Worm (Caenorhabditis elegans) whole organism, young adult: ENCODE results near the gene K10D6.3.

Source experiments
- B0019.2 ChIP-seq: fragments of 200-800 bp; sonication (Bioruptor generic); conservative IDR thresholded peaks from 2 replicates; pipeline ENCODE4 v1.3.6; 2022; ENCODE audit warnings: missing genetic modification reagents, missing genetic modification characterization, missing compliant biosample characterization
- B0035.1 ChIP-seq: sonication (generic microtip); optimal IDR thresholded peaks from 2 replicates; lab custom pipeline; 2016; ENCODE audit warnings: missing genetic modification characterization, mild to moderate bottlenecking, missing compliant biosample characterization, missing genotype, missing genetic modification reagents
- B0261.1 ChIP-seq: sonication (generic microtip); optimal IDR thresholded peaks from 2 replicates; lab custom pipeline; 2016; ENCODE audit warnings: mild to moderate bottlenecking, missing genetic modification characterization, moderate library complexity, missing compliant biosample characterization
- C17E4.6 ChIP-seq: fragments of 200-800 bp; sonication (Bioruptor generic); IDR thresholded peaks from 2 replicates; pipeline ENCODE4 v1.3.6; 2022; ENCODE audit warnings: missing genetic modification reagents, missing genetic modification characterization, missing compliant biosample characterization
- F22D6.2 ChIP-seq: sonication (generic microtip); optimal IDR thresholded peaks from 2 replicates; lab custom pipeline; 2016; ENCODE audit warnings: mild to moderate bottlenecking, missing genetic modification characterization, missing compliant biosample characterization
- F37B4.10 ChIP-seq: fragments of 200-800 bp; sonication (Bioruptor generic); IDR thresholded peaks from 2 replicates; pipeline ENCODE4 v1.3.6; 2022; ENCODE audit warnings: missing genetic modification characterization, missing compliant biosample characterization
- F57A8.1 ChIP-seq: fragments of 200-800 bp; sonication (Bioruptor generic); optimal IDR thresholded peaks from 2 replicates; lab custom pipeline; 2018; ENCODE audit warnings: mild to moderate bottlenecking, missing genetic modification characterization, moderate library complexity, missing compliant biosample characterization
- F57C9.4 ChIP-seq: sonication (generic microtip); optimal IDR thresholded peaks from 2 replicates; lab custom pipeline; 2017; ENCODE audit warnings: mild to moderate bottlenecking, missing genetic modification characterization, missing compliant biosample characterization
- K11D2.4 ChIP-seq: fragments of 200-800 bp; sonication (Bioruptor generic); IDR thresholded peaks from 2 replicates; pipeline ENCODE4 v1.3.6; 2022; ENCODE audit warnings: missing genetic modification reagents, missing genetic modification characterization, missing compliant biosample characterization
- T07F8.4 ChIP-seq: sonication (generic microtip); optimal IDR thresholded peaks from 2 replicates; lab custom pipeline; 2016; ENCODE audit warnings: mild to moderate bottlenecking, missing genetic modification characterization, moderate library complexity, missing compliant biosample characterization
- T26A5.8 ChIP-seq: sonication (generic microtip); optimal IDR thresholded peaks from 2 replicates; lab custom pipeline; 2016; ENCODE audit warnings: missing genetic modification characterization, missing compliant biosample characterization
- Y67H2A.10 ChIP-seq: fragments of 200-800 bp; sonication (Bioruptor generic); conservative IDR thresholded peaks from 2 replicates; pipeline ENCODE4 v1.3.6; 2022; ENCODE audit warnings: missing genetic modification reagents, missing genetic modification characterization, missing compliant biosample characterization
- Y79H2A.3 ChIP-seq: fragments of 200-800 bp; sonication (Bioruptor generic); conservative IDR thresholded peaks from 2 replicates; pipeline ENCODE4 v1.3.6; 2022; ENCODE audit warnings: missing genetic modification reagents, missing genetic modification characterization, missing compliant biosample characterization
- akir-1 ChIP-seq: fragments of 200-800 bp; sonication (Bioruptor generic); optimal IDR thresholded peaks from 2 replicates; lab custom pipeline; 2018; ENCODE audit warnings: mild to moderate bottlenecking, missing genetic modification characterization, moderate library complexity, missing compliant biosample characterization
- aptf-2 ChIP-seq: fragments of 200-800 bp; sonication (Bioruptor generic); conservative IDR thresholded peaks from 2 replicates; pipeline ENCODE4 v1.3.6; 2022; ENCODE audit warnings: missing genetic modification reagents, missing genetic modification characterization, missing compliant biosample characterization
- athp-1 ChIP-seq: sonication (generic microtip); optimal IDR thresholded peaks from 2 replicates; lab custom pipeline; 2017; ENCODE audit warnings: mild to moderate bottlenecking, missing genetic modification characterization, missing compliant biosample characterization
- bed-2 ChIP-seq: fragments of 200-800 bp; sonication (Bioruptor generic); IDR thresholded peaks from 2 replicates; pipeline ENCODE4 v1.3.6; 2022; ENCODE audit warnings: missing genetic modification reagents, missing genetic modification characterization, missing compliant biosample characterization
- ccch-3 ChIP-seq: fragments of 200-800 bp; sonication (Bioruptor generic); optimal IDR thresholded peaks from 2 replicates; lab custom pipeline; 2018; ENCODE audit warnings: mild to moderate bottlenecking, missing genetic modification characterization, missing compliant biosample characterization
- cebp-2 ChIP-seq: fragments of 200-800 bp; sonication (Bioruptor generic); IDR thresholded peaks from 2 replicates; pipeline ENCODE4 v1.3.6; 2022; ENCODE audit warnings: missing genetic modification characterization, missing compliant biosample characterization
- ceh-27 ChIP-seq: fragments of 200-800 bp; sonication (Bioruptor generic); optimal IDR thresholded peaks from 2 replicates; lab custom pipeline; 2018; ENCODE audit warnings: mild to moderate bottlenecking, missing genetic modification characterization, moderate library complexity, missing compliant biosample characterization
- ceh-40 ChIP-seq: fragments of 200-800 bp; sonication (Bioruptor generic); IDR thresholded peaks from 2 replicates; pipeline ENCODE4 v1.3.6; 2022; ENCODE audit warnings: missing genetic modification characterization, missing compliant biosample characterization
- ceh-58 ChIP-seq: fragments of 200-800 bp; sonication (Bioruptor generic); IDR thresholded peaks from 2 replicates; pipeline ENCODE4 v1.3.6; 2022; ENCODE audit warnings: missing genetic modification characterization, missing compliant biosample characterization
- ceh-91 ChIP-seq: fragments of 200-800 bp; sonication (Bioruptor generic); IDR thresholded peaks from 2 replicates; pipeline ENCODE4 v1.3.6; 2022; ENCODE audit warnings: missing genetic modification reagents, missing genetic modification characterization, missing compliant biosample characterization
- dox-1 ChIP-seq: fragments of 200-800 bp; sonication (Bioruptor generic); IDR thresholded peaks from 2 replicates; pipeline ENCODE4 v1.3.6; 2022; ENCODE audit warnings: missing genetic modification reagents, missing genetic modification characterization, missing compliant biosample characterization
- ets-4 ChIP-seq: fragments of 200-800 bp; sonication (Bioruptor generic); optimal IDR thresholded peaks from 2 replicates; lab custom pipeline; 2018; ENCODE audit warnings: mild to moderate bottlenecking, missing genetic modification characterization, missing compliant biosample characterization
- gei-17 ChIP-seq: fragments of 200-800 bp; sonication (Bioruptor generic); optimal IDR thresholded peaks from 2 replicates; lab custom pipeline; 2018; ENCODE audit warnings: mild to moderate bottlenecking, missing genetic modification characterization, missing compliant biosample characterization
- him-1 ChIP-seq: sonication (generic microtip); optimal IDR thresholded peaks from 2 replicates; lab custom pipeline; 2016; ENCODE audit warnings: missing genotype, missing genetic modification reagents, missing genetic modification characterization, missing compliant biosample characterization
- hlh-26 ChIP-seq: fragments of 200-800 bp; sonication (Bioruptor generic); conservative IDR thresholded peaks from 2 replicates; pipeline ENCODE4 v1.3.6; 2022; ENCODE audit warnings: missing genetic modification reagents, missing genetic modification characterization, missing compliant biosample characterization
- hmg-1.2 ChIP-seq: fragments of 200-800 bp; sonication (Bioruptor generic); IDR thresholded peaks from 2 replicates; pipeline ENCODE4 v1.3.6; 2022; ENCODE audit warnings: missing genetic modification reagents, missing genetic modification characterization, missing compliant biosample characterization
- lag-1 ChIP-seq: fragments of 200-800 bp; sonication (Bioruptor generic); IDR thresholded peaks from 2 replicates; pipeline ENCODE4 v1.3.6; 2022; ENCODE audit warnings: missing genetic modification reagents, missing genetic modification characterization, missing compliant biosample characterization
- lir-1 ChIP-seq: fragments of 200-800 bp; sonication (Bioruptor generic); conservative IDR thresholded peaks from 2 replicates; pipeline ENCODE4 v1.3.6; 2022; ENCODE audit warnings: missing genetic modification reagents, missing genetic modification characterization, missing compliant biosample characterization
- madf-3 ChIP-seq: fragments of 200-800 bp; sonication (Bioruptor generic); IDR thresholded peaks from 2 replicates; pipeline ENCODE4 v1.3.6; 2022; ENCODE audit warnings: missing genetic modification reagents, missing genetic modification characterization, missing compliant biosample characterization
- madf-6 ChIP-seq: fragments of 200-800 bp; sonication (Bioruptor generic); IDR thresholded peaks from 2 replicates; pipeline ENCODE4 v1.3.6; 2022; ENCODE audit warnings: missing genetic modification reagents, missing genetic modification characterization, missing compliant biosample characterization
- mxl-1 ChIP-seq: sonication (generic microtip); optimal IDR thresholded peaks from 2 replicates; lab custom pipeline; 2016; ENCODE audit warnings: missing genetic modification characterization, missing compliant biosample characterization
- nfyb-1 ChIP-seq: fragments of 200-800 bp; sonication (Bioruptor generic); IDR thresholded peaks from 2 replicates; pipeline ENCODE4 v1.3.6; 2022; ENCODE audit warnings: missing genetic modification reagents, missing genetic modification characterization, missing compliant biosample characterization
- nhr-80 ChIP-seq: sonication (generic microtip); optimal IDR thresholded peaks from 2 replicates; lab custom pipeline; 2016; ENCODE audit warnings: missing genetic modification characterization, missing compliant biosample characterization
- pbrm-1 ChIP-seq: fragments of 200-800 bp; sonication (Bioruptor generic); IDR thresholded peaks from 2 replicates; pipeline ENCODE4 v1.3.6; 2022; ENCODE audit warnings: missing genetic modification reagents, missing genetic modification characterization, missing compliant biosample characterization
- pha-4 ChIP-seq: fragments of 150-350 bp; sonication (generic microtip); optimal IDR thresholded peaks from 2 replicates; lab custom pipeline; 2014; ENCODE audit warnings: missing biosample characterization, missing genetic modification reagents, missing genetic modification characterization
- rcor-1 ChIP-seq: fragments of 200-800 bp; sonication (Bioruptor generic); IDR thresholded peaks from 2 replicates; pipeline ENCODE4 v1.3.6; 2022; ENCODE audit warnings: missing genetic modification reagents, missing genetic modification characterization, missing compliant biosample characterization
- rpc-1 ChIP-seq, 2 experiments: fragments of 150-350 bp in 1 of 2; sonication (generic microtip) in 1 of 2; optimal IDR thresholded peaks; 2 replicates each; lab custom pipeline; 2014 to 2018; ENCODE audit warnings: missing biosample characterization in 1 of 2, missing genetic modification characterization in 1 of 2, missing genetic modification reagents in 1 of 2, missing genotype in 1 of 2
- sdz-38 ChIP-seq: sonication (generic microtip); optimal IDR thresholded peaks from 2 replicates; lab custom pipeline; 2016; ENCODE audit warnings: missing genotype, missing genetic modification characterization, missing compliant biosample characterization
- somi-1 ChIP-seq: fragments of 200-800 bp; sonication (Bioruptor generic); optimal IDR thresholded peaks from 2 replicates; lab custom pipeline; 2018; ENCODE audit warnings: mild to moderate bottlenecking, missing genetic modification characterization, missing compliant biosample characterization
- sptf-2 ChIP-seq: fragments of 200-800 bp; sonication (Bioruptor generic); optimal IDR thresholded peaks from 2 replicates; lab custom pipeline; 2018; ENCODE audit warnings: mild to moderate bottlenecking, missing genetic modification characterization, missing compliant biosample characterization
- unc-62 ChIP-seq: fragments of 150-350 bp; optimal IDR thresholded peaks from 2 replicates; lab custom pipeline; 2014; ENCODE audit warnings: missing biosample characterization, missing genetic modification reagents, missing genetic modification characterization
- xnd-1 ChIP-seq: sonication (generic microtip); optimal IDR thresholded peaks from 2 replicates; lab custom pipeline; 2016; ENCODE audit warnings: missing genotype, missing genetic modification reagents, missing genetic modification characterization, missing compliant biosample characterization
- zim-3 ChIP-seq: sonication (generic microtip); optimal IDR thresholded peaks from 2 replicates; lab custom pipeline; 2017; ENCODE audit warnings: mild to moderate bottlenecking, missing genetic modification characterization, moderate library complexity, missing compliant biosample characterization
- ztf-6 ChIP-seq: fragments of 200-800 bp; sonication (Bioruptor generic); IDR thresholded peaks from 2 replicates; pipeline ENCODE4 v1.3.6; 2022; ENCODE audit warnings: missing genetic modification reagents, missing genetic modification characterization, missing compliant biosample characterization

K10D6.3 gene

ce11 chrV:11235876-11236275 is 35.5 kb downstream of the K10D6.3 start:
- TF ChIP-seq nhr-80 (tag; lab: Kevin White, UChicago) (peak; percentile 81), ets-4 (peak; percentile 14), Y79H2A.3 (no peak), bed-2 (GFP tag; lab: Robert Waterston, UW) (no peak)

- no peak for TF ChIP-seq T07F8.4 (tag; lab: Kevin White, UChicago)
- TF ChIP-seq akir-1 (GFP tag; lab: Kevin White, UChicago) = no peak
- 0 out of 2 replicates have a peak, but pooled peaks have one; percentile 41 for TF ChIP-seq ceh-40
- peak; percentile 95 for TF ChIP-seq dox-1
- TF ChIP-seq pbrm-1 = peak; percentile 60
- peak; percentile 88 for TF ChIP-seq xnd-1
- TF ChIP-seq mxl-1 (tag; lab: Kevin White, UChicago) = no peak
- peak; percentile 45 for TF ChIP-seq nhr-80 (tag; lab: Kevin White, UChicago)
- no peak for TF ChIP-seq B0035.1
- TF ChIP-seq ccch-3 (GFP tag; lab: Kevin White, UChicago) = no peak
- TF ChIP-seq unc-62 (GFP tag; lab: Kevin White, UChicago) = no peak
- TF ChIP-seq hmg-1.2 (GFP tag; lab: Robert Waterston, UW) = peak; percentile 70; the same call in 1 of the 2 replicates
- no peak for TF ChIP-seq somi-1 (GFP tag; lab: Kevin White, UChicago)
- TF ChIP-seq ztf-6 (GFP tag; lab: Robert Waterston, UW) = no peak
- peak; percentile 69 for TF ChIP-seq B0019.2 (GFP tag; lab: Robert Waterston, UW)
- no peak for TF ChIP-seq hlh-26
- no peak for TF ChIP-seq B0261.1 (tag; lab: Kevin White, UChicago)
- peak; percentile 33 for TF ChIP-seq rpc-1 (optimal IDR thresholded peaks at IDR 0.05; lab: Kevin White, UChicago)
- TF ChIP-seq rpc-1 (tag; optimal IDR thresholded peaks at IDR 0.05; lab: Kevin White, UChicago) = no peak
- TF ChIP-seq cebp-2 = no peak
- TF ChIP-seq ceh-58 = no peak
- 0 out of 2 replicates have a peak, but pooled peaks have one; percentile 14 for TF ChIP-seq nfyb-1
- TF ChIP-seq sptf-2 (GFP tag; lab: Kevin White, UChicago) = no peak
- TF ChIP-seq Y67H2A.10 (GFP tag; lab: Robert Waterston, UW) = peak; percentile 77
- TF ChIP-seq sdz-38 (tag; lab: Kevin White, UChicago) = no peak
- TF ChIP-seq ets-4 = no peak
- TF ChIP-seq F57A8.1 (GFP tag; lab: Kevin White, UChicago) = no peak
- no peak for TF ChIP-seq lir-1 (GFP tag; lab: Robert Waterston, UW)
- no peak for TF ChIP-seq K11D2.4 (GFP tag; lab: Robert Waterston, UW)
- TF ChIP-seq him-1 (tag; lab: Kevin White, UChicago) = peak; percentile 66
- peak; percentile 98 for TF ChIP-seq madf-6
- no peak for TF ChIP-seq gei-17 (GFP tag; lab: Kevin White, UChicago)
- no peak for TF ChIP-seq F57C9.4 (tag; lab: Kevin White, UChicago)
- TF ChIP-seq F37B4.10 (GFP tag; lab: Robert Waterston, UW) = 0 out of 2 replicates have a peak, but pooled peaks have one; percentile 49
- no peak for TF ChIP-seq lag-1
- peak; percentile 93 for TF ChIP-seq C17E4.6
- no peak for TF ChIP-seq pha-4
- TF ChIP-seq ceh-27 (GFP tag; lab: Kevin White, UChicago) = peak; percentile 38
- TF ChIP-seq athp-1 = peak; percentile 80
- peak; percentile 90 for TF ChIP-seq rcor-1
- TF ChIP-seq F22D6.2 (tag; lab: Kevin White, UChicago) = no peak
- peak; percentile 92 for TF ChIP-seq madf-3
- TF ChIP-seq ceh-91 (GFP tag; lab: Robert Waterston, UW) = peak; percentile 94
- no peak for TF ChIP-seq zim-3 (tag; lab: Kevin White, UChicago)
- TF ChIP-seq T26A5.8 (tag; lab: Kevin White, UChicago) = no peak
- 0 out of 2 replicates have a peak, but pooled peaks have one; percentile 18 for TF ChIP-seq aptf-2
Observed at ce11 chrV:11239187-11239725, 38.8 kb downstream of the K10D6.3 start, which contains the start of the genes dvc-1 and ima-1. dvc-1 (minus strand) TSS chrV:11239331. ima-1 (plus strand) TSS chrV:11239675.
